Worm (Caenorhabditis elegans) whole organism, L1 larva: ENCODE measurements around the gene srsx-14.

Experiments
- ceh-88 ChIP-seq: fragments of 200-800 bp; sonication (Bioruptor generic); IDR thresholded peaks from 2 replicates; pipeline ENCODE4 v1.3.6; 2022; ENCODE audit warnings: missing genetic modification characterization, missing compliant biosample characterization
- lin-39 ChIP-seq: fragments of 150-350 bp; optimal IDR thresholded peaks from 2 replicates; lab custom pipeline; 2014; ENCODE audit warnings: missing biosample characterization, missing genetic modification reagents, missing genetic modification characterization
- sox-4 ChIP-seq: sonication (generic microtip); optimal IDR thresholded peaks from 2 replicates; lab custom pipeline; 2016; ENCODE audit warnings: missing genetic modification characterization, missing compliant biosample characterization
- unc-130 ChIP-seq: fragments of 150-350 bp; optimal IDR thresholded peaks from 2 replicates; lab custom pipeline; 2017; ENCODE audit warnings: missing biosample characterization, missing genetic modification characterization, inconsistent platforms
- xbp-1 ChIP-seq: sonication (generic microtip); optimal IDR thresholded peaks from 2 replicates; lab custom pipeline; 2016; ENCODE audit warnings: missing genetic modification characterization, missing compliant biosample characterization

DNA sequence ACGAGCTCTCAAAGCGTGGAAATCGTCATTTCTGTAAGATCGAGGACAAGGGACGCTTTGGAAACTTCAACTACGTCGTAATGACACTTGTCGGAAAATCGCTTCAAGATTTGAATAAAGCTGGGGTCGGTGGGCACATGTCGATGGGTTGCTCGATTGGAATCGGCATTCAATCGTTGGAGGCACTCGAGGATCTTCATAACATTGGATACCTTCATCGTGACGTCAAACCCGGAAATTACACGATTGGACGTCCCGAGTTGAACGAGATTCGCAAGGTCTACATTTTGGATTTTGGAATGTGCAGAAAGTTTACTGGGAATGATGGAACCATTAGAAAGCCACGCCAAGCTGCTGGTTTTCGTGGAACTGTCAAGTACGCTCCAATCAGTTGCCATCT lies 5.6 kb upstream of the srsx-14 start:
- TF ChIP-seq sox-4 (no peak), lin-39 (tag; lab: Kevin White, UChicago) (no peak), ceh-88 (GFP tag; lab: Robert Waterston, UW) (no peak), unc-130 (tag; lab: Kevin White, UChicago) (no peak), xbp-1 (tag; lab: Kevin White, UChicago) (no peak)
